Worm (Caenorhabditis elegans): Measurements from ENCODE around the gene chil-16.

ce11 chrII:9491045-9491444, 49.3 kb upstream of the chil-16 start:
- no peak for TF ChIP-seq fkh-10 (GFP tag; optimal IDR thresholded peaks at IDR 0.05)
- no peak for TF ChIP-seq ceh-82 (tag; optimal IDR thresholded peaks at IDR 0.05)
- TF ChIP-seq lin-39 (tag; optimal IDR thresholded peaks at IDR 0.05), result peak; percentile 8
- TF ChIP-seq nfya-1 (tag; optimal IDR thresholded peaks at IDR 0.05; ENCODE audit: insufficient read depth), result no peak

Data from whole organism, L3 larva.